Fruit fly (Drosophila melanogaster) whole organism, adult: ENCODE data around the gene upd3.

ENCODE experiments used
- CG5204 ChIP-seq: fragments of 200-800 bp; sonication (Bioruptor generic); optimal IDR thresholded peaks from 2 replicates; lab custom pipeline; 2016; ENCODE audit warnings: missing biosample characterization, missing genetic modification characterization
- CG7045 ChIP-seq: fragments of 200-800 bp; sonication (Bioruptor generic); optimal IDR thresholded peaks from 2 replicates; lab custom pipeline; 2017; ENCODE audit warnings: missing biosample characterization, mild to moderate bottlenecking, missing genetic modification characterization
- CG7101 ChIP-seq: fragments of 200-800 bp; sonication (Bioruptor generic); optimal IDR thresholded peaks from 2 replicates; lab custom pipeline; 2018; ENCODE audit warnings: missing biosample characterization, mild to moderate bottlenecking, missing genetic modification characterization, moderate library complexity
- Mnt ChIP-seq: fragments of 200-800 bp; sonication (Bioruptor generic); optimal IDR thresholded peaks from 2 replicates; lab custom pipeline; 2016; ENCODE audit warnings: missing biosample characterization, mild to moderate bottlenecking, missing genetic modification characterization
- bab1 ChIP-seq: fragments of 200-800 bp; sonication (Bioruptor generic); optimal IDR thresholded peaks from 3 replicates; lab custom pipeline; 2019; ENCODE audit warnings: missing biosample characterization, mild to moderate bottlenecking, missing genetic modification characterization, moderate library complexity
- cic ChIP-seq: fragments of 200-800 bp; sonication (Bioruptor generic); optimal IDR thresholded peaks from 2 replicates; lab custom pipeline; 2017; ENCODE audit warnings: missing biosample characterization, mild to moderate bottlenecking, missing genetic modification characterization, moderate library complexity
- cnc ChIP-seq, 2 experiments: fragments of >200 bp; optimal IDR thresholded peaks; 2 replicates each; lab custom pipeline; 2017
- kay ChIP-seq: fragments of 200-800 bp; sonication (Bioruptor generic); peaks from one replicate; lab custom pipeline; 2016; ENCODE audit warnings: missing biosample characterization, missing genetic modification characterization, borderline replicate concordance
- toe ChIP-seq: fragments of 200-800 bp; sonication (Bioruptor generic); optimal IDR thresholded peaks from 2 replicates; lab custom pipeline; 2016; ENCODE audit warnings: missing biosample characterization, missing genetic modification characterization

DNA sequence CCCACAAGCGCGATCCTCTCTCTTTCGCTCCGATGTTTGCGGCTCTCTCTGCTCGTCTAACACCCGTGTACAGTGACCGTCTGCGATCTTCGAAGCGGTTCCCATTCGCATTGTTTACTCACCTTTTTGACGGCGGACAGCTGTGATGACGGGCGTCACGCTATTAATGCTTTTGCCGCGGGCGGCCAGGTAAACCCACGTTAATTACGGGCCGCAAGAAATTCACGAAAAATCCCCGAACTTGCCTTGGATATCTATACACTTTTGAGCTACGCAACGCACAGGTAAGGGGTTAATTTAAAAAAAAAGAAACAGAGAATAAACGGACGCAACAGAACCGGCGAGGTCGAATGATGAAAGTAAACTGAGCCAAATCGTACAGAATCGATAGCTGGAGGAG lies 43.8 kb downstream of the upd3 start, which contains the start of gene CG6023:
- TF ChIP-seq kay (GFP tag; lab: Kevin White, UChicago) (no peak), cic (GFP tag; lab: Kevin White, UChicago) (no peak), toe (no peak), CG5204 (GFP tag; lab: Kevin White, UChicago) (no peak), CG7101 (no peak), Mnt (GFP tag; lab: Kevin White, UChicago) (peak; percentile 12), cnc (optimal IDR thresholded peaks at IDR 0.05; lab: Kevin White, UChicago) (no peak), CG7045 (no peak), bab1 (GFP tag; lab: Kevin White, UChicago) (no peak)
